Worm (Caenorhabditis elegans) whole organism, L1 larva: ENCODE results near the gene Y44A6C.1.

Experiments
- C16A3.4 ChIP-seq: fragments of 150-350 bp; optimal IDR thresholded peaks from 2 replicates; lab custom pipeline; 2014; ENCODE audit warnings: missing biosample characterization, missing genetic modification characterization
- C34B4.2 ChIP-seq: sonication (generic microtip); optimal IDR thresholded peaks from 2 replicates; lab custom pipeline; 2017; ENCODE audit warnings: mild to moderate bottlenecking, missing genetic modification characterization, missing compliant biosample characterization
- F16B12.6 ChIP-seq: fragments of 150-350 bp; optimal IDR thresholded peaks from 2 replicates; lab custom pipeline; 2014; ENCODE audit warnings: missing biosample characterization, missing genetic modification characterization
- Y116A8C.19 ChIP-seq: sonication (generic microtip); optimal IDR thresholded peaks from 2 replicates; lab custom pipeline; 2016; ENCODE audit warnings: missing compliant biosample characterization, missing genetic modification characterization, borderline replicate concordance
- aha-1 ChIP-seq: fragments of 150-350 bp; optimal IDR thresholded peaks from 2 replicates; lab custom pipeline; 2014; ENCODE audit warnings: missing biosample characterization, missing genetic modification characterization
- aly-2 ChIP-seq: fragments of 150-350 bp; optimal IDR thresholded peaks from 2 replicates; lab custom pipeline; 2014; ENCODE audit warnings: missing biosample characterization, missing genetic modification characterization
- blmp-1 ChIP-seq: fragments of 150-350 bp; optimal IDR thresholded peaks from 2 replicates; lab custom pipeline; 2014; ENCODE audit warnings: missing biosample characterization, missing genetic modification characterization
- ceh-8 ChIP-seq: fragments of 200-800 bp; sonication (Bioruptor generic); optimal IDR thresholded peaks from 2 replicates; lab custom pipeline; 2018; ENCODE audit warnings: mild to moderate bottlenecking, missing genetic modification characterization, moderate library complexity, missing compliant biosample characterization
- ceh-82 ChIP-seq, 3 experiments: fragments of 150-350 bp in 1 of 3; sonication (generic microtip) in 2 of 3; optimal IDR thresholded peaks; 2 replicates each; lab custom pipeline; 2014 to 2017; ENCODE audit warnings: missing biosample characterization in 3 of 3, missing genetic modification characterization in 3 of 3
- dsc-1 ChIP-seq: sonication (generic microtip); optimal IDR thresholded peaks from 2 replicates; lab custom pipeline; 2016; ENCODE audit warnings: mild to moderate bottlenecking, missing genetic modification characterization, missing compliant biosample characterization
- efl-1 ChIP-seq, 4 experiments: fragments of 150-350 bp; optimal IDR thresholded peaks in 3 of 4; peaks in 1 of 4; 1 replicate in 1 of 4; 2 replicates in 3 of 4; lab custom pipeline; 2014; ENCODE audit warnings: missing biosample characterization in 2 of 4, missing genetic modification characterization in 2 of 4, missing genetic modification reagents in 2 of 4
- elt-2 ChIP-seq: sonication (generic microtip); optimal IDR thresholded peaks from 2 replicates; lab custom pipeline; 2016; ENCODE audit warnings: missing genetic modification characterization, mild to moderate bottlenecking, inconsistent platforms, missing compliant biosample characterization, missing genetic modification reagents
- elt-3 ChIP-seq, 6 experiments: fragments of 150-350 bp in 1 of 6; sonication (generic microtip); optimal IDR thresholded peaks; 2 replicates each; lab custom pipeline; 2017 to 2018; ENCODE audit warnings: missing biosample characterization in 6 of 6, missing genetic modification characterization in 6 of 6, inconsistent platforms in 1 of 6
- ets-5 ChIP-seq: fragments of 200-800 bp; sonication (Bioruptor generic); IDR thresholded peaks from 2 replicates; pipeline ENCODE4 v1.3.6; 2022; ENCODE audit warnings: missing genetic modification characterization, missing compliant biosample characterization
- fkh-10 ChIP-seq: sonication (generic microtip); optimal IDR thresholded peaks from 2 replicates; lab custom pipeline; 2017; ENCODE audit warnings: missing biosample characterization, missing genetic modification reagents, missing genetic modification characterization
- fkh-8 ChIP-seq: sonication (generic microtip); optimal IDR thresholded peaks from 2 replicates; lab custom pipeline; 2016; ENCODE audit warnings: mild to moderate bottlenecking, missing genetic modification characterization, missing compliant biosample characterization
- fos-1 ChIP-seq: fragments of 150-350 bp; optimal IDR thresholded peaks from 2 replicates; lab custom pipeline; 2014; ENCODE audit warnings: missing biosample characterization, missing genetic modification characterization
- hlh-4 ChIP-seq: sonication (generic microtip); optimal IDR thresholded peaks from 2 replicates; lab custom pipeline; 2016; ENCODE audit warnings: mild to moderate bottlenecking, missing genetic modification characterization, missing compliant biosample characterization
- hpl-2 ChIP-seq: fragments of 150-350 bp; optimal IDR thresholded peaks from 2 replicates; lab custom pipeline; 2014; ENCODE audit warnings: missing biosample characterization, missing genetic modification reagents, missing genetic modification characterization
- irx-1 ChIP-seq: sonication (generic microtip); optimal IDR thresholded peaks from 2 replicates; lab custom pipeline; 2016; ENCODE audit warnings: missing genetic modification characterization, missing compliant biosample characterization
- isw-1 ChIP-seq: fragments of 200-800 bp; sonication (Bioruptor generic); IDR thresholded peaks from 2 replicates; pipeline ENCODE4 v1.3.6; 2022; ENCODE audit warnings: missing genetic modification characterization, missing compliant biosample characterization
- lin-13 ChIP-seq: fragments of 150-350 bp; optimal IDR thresholded peaks from 2 replicates; lab custom pipeline; 2014; ENCODE audit warnings: missing biosample characterization, missing genetic modification reagents, missing genetic modification characterization
- lin-15B ChIP-seq: fragments of 150-350 bp; sonication (generic microtip); optimal IDR thresholded peaks from 3 replicates; lab custom pipeline; 2014; ENCODE audit warnings: missing biosample characterization, missing genetic modification characterization
- lin-35 ChIP-seq, 2 experiments: fragments of 150-350 bp; optimal IDR thresholded peaks; 2 replicates each; lab custom pipeline; 2014; ENCODE audit warnings: missing biosample characterization in 2 of 2, missing genetic modification characterization in 2 of 2, missing genetic modification reagents in 2 of 2
- lsy-2 ChIP-seq, 2 experiments: fragments of 150-350 bp; optimal IDR thresholded peaks; 2 replicates each; lab custom pipeline; 2014; ENCODE audit warnings: missing biosample characterization in 2 of 2, missing genetic modification characterization in 2 of 2
- mab-9 ChIP-seq: fragments of 200-800 bp; sonication (Bioruptor generic); IDR thresholded peaks from 2 replicates; pipeline ENCODE4 v1.3.6; 2022; ENCODE audit warnings: missing genetic modification reagents, missing genetic modification characterization, missing compliant biosample characterization
- mdl-1 ChIP-seq, 2 experiments: fragments of 150-350 bp; optimal IDR thresholded peaks; 2 replicates each; lab custom pipeline; 2014 to 2017; ENCODE audit warnings: missing biosample characterization in 2 of 2, missing genetic modification characterization in 2 of 2, inconsistent platforms in 1 of 2
- mep-1 ChIP-seq: fragments of 150-350 bp; optimal IDR thresholded peaks from 2 replicates; lab custom pipeline; 2014; ENCODE audit warnings: missing biosample characterization, missing genetic modification characterization
- nhr-11 ChIP-seq: fragments of 150-350 bp; optimal IDR thresholded peaks from 2 replicates; lab custom pipeline; 2014; ENCODE audit warnings: missing biosample characterization, missing genetic modification characterization
- nhr-12 ChIP-seq: sonication (generic microtip); optimal IDR thresholded peaks from 2 replicates; lab custom pipeline; 2017; ENCODE audit warnings: missing biosample characterization, missing genetic modification characterization
- nhr-19 ChIP-seq: fragments of 200-800 bp; sonication (Bioruptor generic); conservative IDR thresholded peaks from 2 replicates; pipeline ENCODE4 v1.3.6; 2022; ENCODE audit warnings: missing genetic modification characterization, missing compliant biosample characterization
- nhr-237 ChIP-seq: fragments of 150-350 bp; optimal IDR thresholded peaks from 2 replicates; lab custom pipeline; 2014; ENCODE audit warnings: missing biosample characterization, missing genetic modification characterization
- nhr-47 ChIP-seq: sonication (generic microtip); optimal IDR thresholded peaks from 2 replicates; lab custom pipeline; 2016; ENCODE audit warnings: mild to moderate bottlenecking, missing genetic modification characterization, moderate library complexity, missing compliant biosample characterization
- nhr-76 ChIP-seq: sonication (generic microtip); optimal IDR thresholded peaks from 2 replicates; lab custom pipeline; 2017; ENCODE audit warnings: missing biosample characterization, missing genetic modification characterization
- nhr-85 ChIP-seq: sonication (generic microtip); peaks from one replicate; lab custom pipeline; 2016; ENCODE audit warnings: missing genetic modification characterization, inconsistent platforms, missing compliant biosample characterization
- nhr-90 ChIP-seq: sonication (generic microtip); optimal IDR thresholded peaks from 2 replicates; lab custom pipeline; 2016; ENCODE audit warnings: mild to moderate bottlenecking, missing genetic modification characterization, missing compliant biosample characterization; ENCODE audit not compliant: poor library complexity
- skn-1 ChIP-seq: fragments of 150-350 bp; optimal IDR thresholded peaks from 2 replicates; lab custom pipeline; 2014; ENCODE audit warnings: missing biosample characterization, missing genetic modification characterization
- snpc-4 ChIP-seq: fragments of 150-350 bp; optimal IDR thresholded peaks from 2 replicates; lab custom pipeline; 2014; ENCODE audit warnings: missing biosample characterization, missing genetic modification characterization
- snu-23 ChIP-seq: sonication (generic microtip); optimal IDR thresholded peaks from 2 replicates; lab custom pipeline; 2016; ENCODE audit warnings: missing genetic modification characterization, missing compliant biosample characterization
- sox-4 ChIP-seq: sonication (generic microtip); optimal IDR thresholded peaks from 2 replicates; lab custom pipeline; 2016; ENCODE audit warnings: missing genetic modification characterization, missing compliant biosample characterization
- sptf-1 ChIP-seq: fragments of 150-350 bp; optimal IDR thresholded peaks from 2 replicates; lab custom pipeline; 2014; ENCODE audit warnings: missing biosample characterization, missing genetic modification characterization
- sup-37 ChIP-seq: fragments of 200-800 bp; sonication (Bioruptor generic); optimal IDR thresholded peaks from 2 replicates; lab custom pipeline; 2018; ENCODE audit warnings: mild to moderate bottlenecking, missing genetic modification characterization, missing compliant biosample characterization
- swsn-7 ChIP-seq: sonication (generic microtip); optimal IDR thresholded peaks from 2 replicates; lab custom pipeline; 2016; ENCODE audit warnings: missing genetic modification characterization, missing compliant biosample characterization
- tbx-2 ChIP-seq: sonication (generic microtip); optimal IDR thresholded peaks from 2 replicates; lab custom pipeline; 2016; ENCODE audit warnings: missing genetic modification characterization, missing compliant biosample characterization
- tlp-1 ChIP-seq: fragments of 150-350 bp; optimal IDR thresholded peaks from 2 replicates; lab custom pipeline; 2014; ENCODE audit warnings: missing biosample characterization, missing genetic modification characterization
- unc-130 ChIP-seq: fragments of 150-350 bp; optimal IDR thresholded peaks from 2 replicates; lab custom pipeline; 2017; ENCODE audit warnings: missing biosample characterization, missing genetic modification characterization, inconsistent platforms
- unc-30 ChIP-seq: sonication (generic microtip); optimal IDR thresholded peaks from 2 replicates; lab custom pipeline; 2017; ENCODE audit warnings: missing biosample characterization, missing genetic modification characterization
- unc-62 ChIP-seq: fragments of 150-350 bp; optimal IDR thresholded peaks from 2 replicates; lab custom pipeline; 2014; ENCODE audit warnings: missing biosample characterization, missing genetic modification reagents, missing genetic modification characterization
- unc-98 ChIP-seq: fragments of 200-800 bp; sonication (Bioruptor generic); IDR thresholded peaks from 2 replicates; pipeline ENCODE4 v1.3.6; 2022; ENCODE audit warnings: missing genetic modification characterization, missing compliant biosample characterization
- vab-15 ChIP-seq: sonication (generic microtip); optimal IDR thresholded peaks from 2 replicates; lab custom pipeline; 2017; ENCODE audit warnings: missing genotype, mild to moderate bottlenecking, missing genetic modification characterization, missing compliant biosample characterization
- zag-1 ChIP-seq: fragments of 150-350 bp; optimal IDR thresholded peaks from 2 replicates; lab custom pipeline; 2014; ENCODE audit warnings: missing biosample characterization, missing genetic modification characterization
- zip-4 ChIP-seq: fragments of 200-800 bp; sonication (Bioruptor generic); optimal IDR thresholded peaks from 2 replicates; lab custom pipeline; 2018; ENCODE audit warnings: mild to moderate bottlenecking, missing genetic modification characterization, moderate library complexity, missing compliant biosample characterization
- ztf-11 ChIP-seq, 2 experiments: sonication (generic microtip); optimal IDR thresholded peaks; 2 replicates each; lab custom pipeline; 2016 to 2017; ENCODE audit warnings: missing genetic modification characterization in 2 of 2, missing biosample characterization in 1 of 2, missing compliant biosample characterization in 1 of 2
- ztf-4 ChIP-seq: fragments of 150-350 bp; optimal IDR thresholded peaks from 2 replicates; lab custom pipeline; 2014; ENCODE audit warnings: missing biosample characterization, missing genetic modification characterization

Y44A6C.1 gene

ce11 chrV:20693968-20694367 lies 19.8 kb upstream of the Y44A6C.1 start:
- TF ChIP-seq swsn-7 (peak; percentile 40), blmp-1 (tag; lab: Kevin White, UChicago) (no peak), nhr-12 (tag; lab: Kevin White, UChicago) (no peak), ceh-82 (tag; optimal IDR thresholded peaks at IDR 0.05; lab: Kevin White, UChicago) (peak in 1 of 3 experiments; percentile 4), dsc-1 (tag; lab: Kevin White, UChicago) (peak; percentile 6), irx-1 (tag; lab: Kevin White, UChicago) (no peak), hpl-2 (GFP tag; lab: Kevin White, UChicago) (peak; percentile 6), tbx-2 (tag; lab: Kevin White, UChicago) (peak; percentile 10), isw-1 (GFP tag; lab: Robert Waterston, UW) (no peak), unc-130 (tag; lab: Kevin White, UChicago) (no peak), lin-15B (tag; lab: Kevin White, UChicago) (no peak), lin-13 (GFP tag; lab: Kevin White, UChicago) (no peak), snu-23 (peak; percentile 50), skn-1 (tag; lab: Kevin White, UChicago) (no peak), sup-37 (GFP tag; lab: Kevin White, UChicago) (no peak), lsy-2 (tag; optimal IDR thresholded peaks at IDR 0.05; lab: Kevin White, UChicago) (peak; percentile 4 to 53), C16A3.4 (no peak), nhr-19 (GFP tag; lab: Robert Waterston, UW) (peak; percentile 30; the same call in 1 of the 2 replicates), ceh-8 (GFP tag; lab: Kevin White, UChicago) (no peak), nhr-76 (no peak), elt-2 (tag; lab: Kevin White, UChicago) (peak; percentile 19), mdl-1 (tag; optimal IDR thresholded peaks at IDR 0.05; lab: Kevin White, UChicago) (peak in 1 of 2 experiments; percentile 20), unc-98 (GFP tag; lab: Robert Waterston, UW) (no peak), F16B12.6 (tag; lab: Kevin White, UChicago) (no peak), C34B4.2 (tag; lab: Kevin White, UChicago) (no peak), lin-35 (GFP tag; optimal IDR thresholded peaks at IDR 0.05; lab: Kevin White, UChicago) (peak; percentile 12 to 47), fkh-8 (tag; lab: Kevin White, UChicago) (peak; percentile 9), efl-1 (optimal IDR thresholded peaks at IDR 0.05; lab: Kevin White, UChicago) (peak; percentile 2 to 18), efl-1 (GFP tag; optimal IDR thresholded peaks at IDR 0.05 in 1 of 2; lab: Kevin White, UChicago) (peak in 1 of 2 experiments; percentile 91), ets-5 (GFP tag; lab: Robert Waterston, UW) (no peak), nhr-237 (tag; lab: Kevin White, UChicago) (no peak), fos-1 (tag; lab: Kevin White, UChicago) (no peak), nhr-85 (tag; lab: Kevin White, UChicago) (no peak), mep-1 (tag; lab: Kevin White, UChicago) (peak; percentile 40), zip-4 (GFP tag; lab: Kevin White, UChicago) (no peak), nhr-47 (peak; percentile 67), elt-3 (tag; optimal IDR thresholded peaks at IDR 0.05; lab: Kevin White, UChicago) (peak in 2 of 6 experiments; percentile 6 to 21), vab-15 (no peak), tlp-1 (tag; lab: Kevin White, UChicago) (no peak), nhr-90 (tag; lab: Kevin White, UChicago) (peak; percentile 64), sptf-1 (tag; lab: Kevin White, UChicago) (no peak), snpc-4 (peak; percentile 15), hlh-4 (no peak), unc-62 (GFP tag; lab: Kevin White, UChicago) (no peak), aha-1 (tag; lab: Kevin White, UChicago) (no peak), unc-30 (tag; lab: Kevin White, UChicago) (no peak), ztf-4 (no peak), fkh-10 (GFP tag; lab: Kevin White, UChicago) (no peak), zag-1 (tag; lab: Kevin White, UChicago) (no peak), nhr-11 (tag; lab: Kevin White, UChicago) (no peak), mab-9 (GFP tag; lab: Robert Waterston, UW) (no peak), aly-2 (no peak), ztf-11 (tag; optimal IDR thresholded peaks at IDR 0.05; lab: Kevin White, UChicago) (no peak), sox-4 (tag; lab: Kevin White, UChicago) (no peak), Y116A8C.19 (tag; lab: Kevin White, UChicago) (no peak)
